Worm (Caenorhabditis elegans) whole organism, mixed stage, embryonic: ENCODE measurements around the gene Y37E11AM.2.
A peak's percentile ranks its signal among the peaks of the same experiment; 100 is the strongest.

ENCODE experiments used
- ceh-83 ChIP-seq: fragments of 200-800 bp; sonication (Bioruptor generic); optimal IDR thresholded peaks from 2 replicates; lab custom pipeline; 2018; ENCODE audit warnings: mild to moderate bottlenecking, missing genetic modification characterization, missing compliant biosample characterization
- ces-1 ChIP-seq: fragments of 150-350 bp; optimal IDR thresholded peaks from 2 replicates; lab custom pipeline; 2014; ENCODE audit warnings: missing biosample characterization, missing genetic modification reagents, missing genetic modification characterization
- cnd-1 ChIP-seq: fragments of 200-800 bp; sonication (Bioruptor generic); optimal IDR thresholded peaks from 2 replicates; lab custom pipeline; 2018; ENCODE audit warnings: mild to moderate bottlenecking, missing genetic modification characterization, missing compliant biosample characterization
- elt-1 ChIP-seq: sonication (generic microtip); optimal IDR thresholded peaks from 2 replicates; lab custom pipeline; 2017; ENCODE audit warnings: missing genetic modification characterization, mild to moderate bottlenecking, missing compliant biosample characterization, antibody characterized with exemption, moderate library complexity, borderline replicate concordance; ENCODE audit not compliant: insufficient read depth
- elt-3 ChIP-seq: fragments of 150-350 bp; optimal IDR thresholded peaks from 2 replicates; lab custom pipeline; 2014; ENCODE audit warnings: missing biosample characterization, missing genetic modification characterization
- lin-13 ChIP-seq: fragments of 150-350 bp; optimal IDR thresholded peaks from 2 replicates; lab custom pipeline; 2014; ENCODE audit warnings: missing biosample characterization, missing genetic modification characterization
- mep-1 ChIP-seq: fragments of 150-350 bp; optimal IDR thresholded peaks from 2 replicates; lab custom pipeline; 2017; ENCODE audit warnings: missing biosample characterization, missing genetic modification reagents, missing genetic modification characterization, inconsistent platforms
- nhr-12 ChIP-seq: fragments of 150-350 bp; optimal IDR thresholded peaks from 2 replicates; lab custom pipeline; 2014; ENCODE audit warnings: missing biosample characterization, missing genetic modification characterization
- nhr-237 ChIP-seq: fragments of 150-350 bp; optimal IDR thresholded peaks from 2 replicates; lab custom pipeline; 2014; ENCODE audit warnings: missing biosample characterization, missing genetic modification characterization
- nhr-28 ChIP-seq: fragments of 150-350 bp; optimal IDR thresholded peaks from 2 replicates; lab custom pipeline; 2014; ENCODE audit warnings: missing biosample characterization, missing genetic modification characterization
- nhr-76 ChIP-seq: sonication (generic microtip); optimal IDR thresholded peaks from 2 replicates; lab custom pipeline; 2017; ENCODE audit warnings: missing biosample characterization, missing genetic modification characterization
- unc-62 ChIP-seq: fragments of 150-350 bp; optimal IDR thresholded peaks from 2 replicates; lab custom pipeline; 2014; ENCODE audit warnings: missing biosample characterization, missing genetic modification reagents, missing genetic modification characterization
- ztf-11 ChIP-seq: fragments of 150-350 bp; optimal IDR thresholded peaks from 2 replicates; lab custom pipeline; 2014; ENCODE audit warnings: missing biosample characterization, missing genetic modification characterization

- TF ChIP-seq nhr-12 (tag; lab: Kevin White, UChicago) (no peak), mep-1 (tag; lab: Kevin White, UChicago) (no peak), elt-1 (tag; lab: Kevin White, UChicago) (no peak), elt-3 (tag; lab: Kevin White, UChicago) (no peak), lin-13 (tag; lab: Kevin White, UChicago) (no peak), nhr-28 (tag; lab: Kevin White, UChicago) (no peak), nhr-237 (tag; lab: Kevin White, UChicago) (no peak), unc-62 (GFP tag; lab: Kevin White, UChicago) (no peak), cnd-1 (tag; lab: Kevin White, UChicago) (no peak), nhr-76 (no peak), ces-1 (GFP tag; lab: Kevin White, UChicago) (no peak), ceh-83 (GFP tag; lab: Kevin White, UChicago) (peak; percentile 49), ztf-11 (tag; lab: Kevin White, UChicago) (no peak)
Measured at ce11 chrIV:3743748-3744147, 18.5 kb upstream of the Y37E11AM.2 start, which contains the start of gene siah-1.
